Fruit fly (Drosophila melanogaster) S2 (cell line): Measurements from ENCODE around the gene CG10959.

Experiments
- CG8478 ChIP-seq: fragments of >200 bp; optimal IDR thresholded peaks from 2 replicates; lab custom pipeline; 2018
- CTCF ChIP-seq, 2 experiments: fragments of >200 bp; optimal IDR thresholded peaks; 2 replicates each; lab custom pipeline; 2018

dm6 chrX:8116813-8117212 lies 31.8 kb upstream of the CG10959 start, which contains the start of gene CG1575:
- TF ChIP-seq CG8478 (lab: Kevin White, UChicago) (no peak), CTCF (optimal IDR thresholded peaks at IDR 0.05; lab: Kevin White, UChicago) (no peak)
